Fruit fly (Drosophila melanogaster) whole organism, wandering third instar larva: ENCODE measurements around the gene CG46510.
"Not testable (repeated sequence)": the region's sequence is repeated elsewhere in the genome, so short reads cannot be mapped to it uniquely, and the experiment has no call there.

Source experiments
- Dfd ChIP-seq: fragments of >200 bp; optimal IDR thresholded peaks from 2 replicates; lab custom pipeline; 2017; ENCODE audit warnings: missing biosample characterization, missing genetic modification characterization
- h ChIP-seq: fragments of 200-800 bp; sonication (Bioruptor generic); optimal IDR thresholded peaks from 3 replicates; lab custom pipeline; 2016; ENCODE audit warnings: missing biosample characterization, mild to moderate bottlenecking, missing genetic modification characterization
- pan ChIP-seq: fragments of >200 bp; optimal IDR thresholded peaks from 2 replicates; lab custom pipeline; 2017
- usp ChIP-seq: fragments of >200 bp; optimal IDR thresholded peaks from 2 replicates; lab custom pipeline; 2017; ENCODE audit warnings: missing biosample characterization, missing genetic modification characterization

DNA sequence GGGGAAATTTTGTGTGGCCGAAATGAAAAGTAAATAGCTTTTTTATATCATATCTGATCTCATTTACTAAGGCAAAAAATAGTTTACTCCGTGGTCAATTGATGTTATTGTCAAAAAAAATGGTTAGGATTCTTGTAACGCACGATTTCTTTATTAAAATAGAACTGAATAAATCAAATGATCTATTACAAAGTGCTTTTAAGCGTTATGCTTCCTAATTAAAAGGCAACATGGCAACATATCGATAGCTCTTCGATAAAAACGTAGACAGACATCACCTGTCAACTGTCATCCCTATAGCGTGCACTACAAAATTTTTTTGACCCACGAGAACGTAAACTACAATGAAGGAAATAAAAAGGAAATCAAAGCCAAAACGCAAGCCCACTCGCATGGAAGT, 39.8 kb downstream of the CG46510 start, which contains the start of gene CG46517:
- not testable (repeated sequence) for TF ChIP-seq h (GFP tag; lab: Kevin White, UChicago); Dfd (GFP tag; lab: Kevin White, UChicago); usp (GFP tag; lab: Kevin White, UChicago); pan
